Fruit fly (Drosophila melanogaster): Measurements from ENCODE around the gene sol.

Gene sol

DNA sequence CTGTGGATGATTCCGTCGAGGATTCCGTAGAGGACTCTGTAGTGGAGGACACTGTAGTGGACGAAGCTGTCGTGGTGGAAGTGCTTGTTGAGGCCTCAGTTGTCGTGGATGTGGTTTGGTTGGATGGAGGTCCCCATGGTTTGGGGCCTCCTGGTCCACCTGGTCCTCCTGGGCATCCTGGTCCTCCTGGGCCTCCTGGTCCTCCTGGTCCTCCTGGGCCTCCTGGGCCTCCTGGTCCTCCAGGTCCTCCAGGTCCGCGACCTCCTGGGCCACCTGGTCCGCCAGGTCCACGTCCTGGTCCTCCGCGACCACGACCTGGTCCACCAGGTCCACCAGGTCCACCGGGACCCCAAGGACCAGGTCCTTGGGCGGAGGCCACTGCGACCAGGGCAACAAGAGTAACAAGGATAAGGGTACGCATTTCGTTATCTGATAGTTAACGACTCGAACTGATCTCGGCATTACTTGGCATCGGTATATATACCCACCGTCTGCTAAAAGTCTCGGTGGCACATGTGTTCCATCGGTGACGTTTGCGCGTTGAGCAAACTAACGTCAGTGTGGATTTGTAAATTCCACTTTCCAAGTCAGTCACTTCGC, 46.9 kb downstream of the sol start, which contains the start of gene lcs:
TSS of gene lcs (minus strand) at position 457 of the 600 bp plus-strand sequence.
- TF ChIP-seq cnc (optimal IDR thresholded peaks at IDR 0.05) (no peak), CG1620 (GFP tag; optimal IDR thresholded peaks at IDR 0.05) (no peak), kay (GFP tag; ENCODE audit: borderline replicate concordance) (no peak), toe (GFP tag; optimal IDR thresholded peaks at IDR 0.05) (no peak), CG5204 (GFP tag; optimal IDR thresholded peaks at IDR 0.05) (no peak), CG11617 (GFP tag; optimal IDR thresholded peaks at IDR 0.05) (no peak), CG14711 (tag; optimal IDR thresholded peaks at IDR 0.05) (no peak), CG7101 (tag; optimal IDR thresholded peaks at IDR 0.05) (no peak), ovo (GFP tag; optimal IDR thresholded peaks at IDR 0.05) (no peak), Mnt (GFP tag; optimal IDR thresholded peaks at IDR 0.05) (no peak), CG33017 (tag; optimal IDR thresholded peaks at IDR 0.05) (no peak), pad (GFP tag; optimal IDR thresholded peaks at IDR 0.05) (no peak), Crg-1 (GFP tag; optimal IDR thresholded peaks at IDR 0.05) (no peak), bab1 (GFP tag; optimal IDR thresholded peaks at IDR 0.05) (no peak), Hr96 (GFP tag; optimal IDR thresholded peaks at IDR 0.05) (no peak), CG12768 (GFP tag; optimal IDR thresholded peaks at IDR 0.05) (no peak)

DNA sequence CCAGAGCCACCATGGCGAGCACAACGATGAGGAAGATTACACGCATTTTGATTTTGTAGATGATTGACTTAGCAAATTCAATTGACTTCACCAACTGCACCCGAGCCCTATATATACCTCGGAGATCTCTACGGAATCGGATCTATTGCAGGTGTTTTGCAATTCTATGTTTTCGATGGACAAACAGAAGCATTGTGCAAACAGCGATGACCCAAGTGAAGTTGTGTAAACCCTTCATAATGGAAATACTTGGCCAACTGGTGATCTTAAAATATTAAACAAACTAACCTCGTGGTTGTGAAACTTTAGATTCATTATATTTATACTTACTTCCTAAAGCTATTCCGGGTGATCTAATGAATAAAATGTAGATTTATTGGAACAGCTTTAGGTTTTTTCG, 52.6 kb downstream of the sol start, which contains the start of gene whe:
TSS of gene whe (minus strand) at position 101 of the 400 bp plus-strand sequence.
- TF ChIP-seq Crg-1 (GFP tag; optimal IDR thresholded peaks at IDR 0.05) (no peak), CG14711 (tag; optimal IDR thresholded peaks at IDR 0.05) (no peak), pad (GFP tag; optimal IDR thresholded peaks at IDR 0.05) (no peak), CG7045 (GFP tag; optimal IDR thresholded peaks at IDR 0.05) (no peak), tj (GFP tag; optimal IDR thresholded peaks at IDR 0.05) (no peak)
